Worm (Caenorhabditis elegans): ENCODE measurements around the gene sre-34.

- TF ChIP-seq ama-1 (optimal IDR thresholded peaks at IDR 0.05), result no peak
- TF ChIP-seq aly-2 (tag; optimal IDR thresholded peaks at IDR 0.05), result no peak
- no peak for TF ChIP-seq tbx-2 (tag; optimal IDR thresholded peaks at IDR 0.05)
- TF ChIP-seq blmp-1 (tag; optimal IDR thresholded peaks at IDR 0.05), result no peak
- no peak for TF ChIP-seq pax-3 (tag; optimal IDR thresholded peaks at IDR 0.05)
- TF ChIP-seq unc-130 (tag; optimal IDR thresholded peaks at IDR 0.05), result no peak
- TF ChIP-seq zag-1 (tag; optimal IDR thresholded peaks at IDR 0.05), result no peak
- no peak for TF ChIP-seq swsn-7 (tag; optimal IDR thresholded peaks at IDR 0.05)
Observed at ce11 chrII:12444679-12445376, 5.1 kb upstream of the sre-34 start, which contains the start of the genes W05H5.1 and pitr-6.

All from whole organism, L1 larva.